Fruit fly (Drosophila melanogaster): ENCODE measurements around the gene vers.

The vers gene

dm6 chr3L:12108515-12108914 is 7.4 kb upstream of the vers start:
- no peak for TF ChIP-seq CG17801 (GFP tag; optimal IDR thresholded peaks at IDR 0.05; ENCODE audit: partially characterized antibody)

DNA sequence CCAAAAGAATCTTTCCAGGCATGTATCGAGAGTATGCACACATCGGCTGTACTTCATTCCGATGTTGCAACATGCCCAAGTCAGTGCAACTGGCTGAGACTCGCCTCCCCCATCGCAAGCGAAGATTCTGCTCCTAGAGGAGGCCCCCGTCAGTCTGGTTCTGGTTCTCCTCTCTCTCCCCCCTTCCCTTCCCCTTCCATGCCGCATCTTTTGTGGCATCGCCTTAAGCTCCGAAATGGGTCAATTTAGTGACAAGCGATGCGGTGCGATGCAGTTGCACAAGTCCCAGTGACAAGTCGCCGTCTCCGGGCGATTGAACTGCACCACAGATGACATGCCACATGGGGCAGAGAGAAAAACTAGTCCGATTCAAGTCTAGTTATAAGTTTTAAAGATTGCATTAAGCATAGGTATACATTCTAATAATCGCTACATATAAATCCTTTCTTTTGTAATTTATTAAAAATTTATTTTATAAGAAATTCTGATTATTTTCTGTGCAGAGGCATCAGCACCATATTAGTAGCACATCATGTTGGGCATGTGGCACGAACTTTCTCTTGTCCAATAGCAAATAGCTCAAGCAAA is 6.8 kb upstream of the vers start:
- no peak for TF ChIP-seq CG17801 (GFP tag; optimal IDR thresholded peaks at IDR 0.05; ENCODE audit: partially characterized antibody)

- TF ChIP-seq CG17801 (GFP tag; optimal IDR thresholded peaks at IDR 0.05; ENCODE audit: partially characterized antibody): peak; percentile 77
Measured at dm6 chr3L:12111081-12111958, 4.6 kb upstream of the vers start.

dm6 chr3L:12112967-12113366 is 2.9 kb upstream of the vers start:
- TF ChIP-seq CG17801 (GFP tag; optimal IDR thresholded peaks at IDR 0.05; ENCODE audit: partially characterized antibody): no peak

DNA sequence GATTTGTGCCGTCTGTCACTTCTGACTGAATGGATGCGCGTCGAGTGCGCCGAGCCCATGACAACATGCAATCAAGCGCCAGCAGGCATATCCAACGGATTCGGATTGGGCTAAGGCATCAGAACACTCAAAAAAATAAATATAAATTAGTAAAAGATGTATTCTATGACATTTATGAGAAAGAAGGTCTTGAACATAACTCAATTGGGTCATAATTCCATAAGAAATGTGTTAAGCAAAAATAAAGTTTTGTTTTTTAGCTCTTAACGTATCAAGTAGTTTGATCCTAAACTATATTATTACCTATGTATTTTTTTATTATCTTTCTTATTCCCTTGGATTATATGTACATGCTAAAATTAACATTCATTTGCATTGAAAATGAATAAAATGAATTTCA is 2.3 kb upstream of the vers start:
- no peak for TF ChIP-seq CG17801 (GFP tag; optimal IDR thresholded peaks at IDR 0.05; ENCODE audit: partially characterized antibody)

- TF ChIP-seq CG17801 (GFP tag; optimal IDR thresholded peaks at IDR 0.05; ENCODE audit: partially characterized antibody): no peak
Measured at dm6 chr3L:12114188-12114587, 1.7 kb upstream of the vers start.

- TF ChIP-seq CG17801 (GFP tag; optimal IDR thresholded peaks at IDR 0.05; ENCODE audit: partially characterized antibody): no peak
Measured at dm6 chr3L:12115103-12115502, 798 bp upstream of the vers start.

- TF ChIP-seq CG17801 (GFP tag; optimal IDR thresholded peaks at IDR 0.05; ENCODE audit: partially characterized antibody): peak; percentile 66
Measured at dm6 chr3L:12118156-12118555, 2.3 kb downstream of the vers start, which contains the start of gene ssp. Gene ssp, plus strand, starts transcription at chr3L:12118257.

- no peak for TF ChIP-seq CG17801 (GFP tag; optimal IDR thresholded peaks at IDR 0.05; ENCODE audit: partially characterized antibody)
Measured at dm6 chr3L:12118631-12119030, 2.7 kb downstream of the vers start.

DNA sequence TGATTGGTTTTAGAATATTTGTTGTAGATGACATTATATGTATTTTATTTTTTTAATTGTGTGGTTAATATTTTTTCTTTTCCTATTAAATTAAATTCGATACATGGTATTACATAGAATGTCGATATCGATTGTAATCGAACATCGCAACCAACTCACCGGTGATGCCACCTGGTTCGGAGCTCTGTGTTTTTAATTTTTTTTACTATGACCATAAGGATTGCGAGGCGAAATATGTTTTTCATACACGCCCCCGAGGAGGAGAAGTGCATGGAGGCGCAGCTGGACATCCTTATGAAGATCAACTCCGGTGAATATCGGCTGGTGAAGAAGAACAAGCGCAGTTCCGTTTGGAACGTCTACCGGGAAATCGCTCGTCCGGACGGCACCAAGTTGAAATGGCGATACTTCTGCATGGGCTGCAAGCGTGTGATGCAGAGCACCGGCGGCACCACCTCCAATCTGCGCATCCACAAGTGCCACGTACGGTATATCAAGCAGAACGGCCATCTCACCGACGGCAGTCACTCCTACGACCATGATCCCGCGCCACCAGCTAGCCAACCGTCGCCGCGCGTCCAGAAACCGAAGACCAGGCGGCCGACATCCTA is 4.1 kb downstream of the vers start, which contains the start of gene CG11560:
CG11560 (plus strand) TSS at position 145 of the 611 bp plus-strand sequence.
- TF ChIP-seq CG17801 (GFP tag; optimal IDR thresholded peaks at IDR 0.05; ENCODE audit: partially characterized antibody): peak; percentile 35

DNA sequence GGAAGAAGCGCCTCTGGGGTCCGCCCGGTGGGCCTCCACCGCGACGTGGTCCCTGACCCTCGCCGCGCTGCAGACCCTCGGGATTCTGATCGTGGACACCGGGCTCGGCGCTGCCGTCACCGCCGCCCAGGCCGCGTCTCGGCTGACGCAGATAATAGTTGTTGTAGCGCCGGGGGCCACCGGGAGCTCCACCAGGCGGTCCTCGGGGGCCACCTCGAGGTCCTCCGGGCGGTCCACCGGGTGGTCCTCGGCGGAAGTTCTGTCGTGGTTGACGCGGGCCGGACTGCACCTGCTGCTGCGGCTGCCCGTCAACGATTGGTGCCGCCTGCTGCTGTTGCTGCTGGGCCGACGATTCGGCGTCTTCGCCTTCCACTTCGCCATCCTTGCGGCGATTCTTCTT is 7.0 kb downstream of the vers start:
- no peak for TF ChIP-seq CG17801 (GFP tag; optimal IDR thresholded peaks at IDR 0.05; ENCODE audit: partially characterized antibody)

DNA sequence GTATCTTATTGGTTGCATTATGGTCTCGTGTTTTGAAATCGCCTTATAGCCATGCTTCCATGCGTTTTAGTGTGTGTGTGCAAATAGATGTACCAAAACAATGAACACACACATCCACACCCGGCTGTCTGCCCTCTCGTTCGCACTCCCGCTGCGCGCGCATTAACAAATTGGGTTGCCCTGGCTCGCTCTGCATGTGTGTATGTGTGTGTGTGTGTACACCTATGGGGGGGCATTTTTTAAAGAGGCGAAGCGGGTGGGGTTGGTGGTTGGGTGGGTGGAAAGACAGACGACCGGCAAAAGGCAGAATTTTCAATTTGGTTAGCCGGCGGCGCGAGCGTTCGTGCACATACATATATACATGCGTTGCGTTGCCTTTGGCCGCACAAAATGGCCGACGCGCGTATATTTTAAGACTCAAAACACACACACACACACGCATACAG is 8.3 kb downstream of the vers start:
- no peak for TF ChIP-seq CG17801 (GFP tag; optimal IDR thresholded peaks at IDR 0.05; ENCODE audit: partially characterized antibody)

DNA sequence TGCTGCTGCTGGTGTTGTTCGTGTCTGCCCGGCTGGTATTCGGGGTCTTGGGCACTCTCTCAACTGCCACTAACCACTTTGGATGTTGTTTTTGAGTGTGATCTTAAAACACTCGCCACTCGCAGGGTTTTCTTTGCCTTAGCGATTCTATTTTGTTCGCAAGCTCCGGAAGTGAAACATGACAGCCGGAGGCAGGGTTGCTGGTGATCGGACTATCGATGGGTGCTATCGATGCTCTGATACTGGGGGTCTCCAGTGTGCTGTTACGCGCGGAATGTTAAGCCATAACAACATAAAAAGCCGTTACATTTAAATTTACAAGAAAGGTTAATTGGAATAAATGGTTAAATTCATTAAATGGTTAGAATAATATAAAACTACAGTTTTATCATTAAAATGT is 9.1 kb downstream of the vers start, which contains the start of gene yps:
yps (minus strand) TSS at position 176 of the 400 bp plus-strand sequence.
- TF ChIP-seq CG17801 (GFP tag; optimal IDR thresholded peaks at IDR 0.05; ENCODE audit: partially characterized antibody): peak; percentile 96

- TF ChIP-seq CG17801 (GFP tag; optimal IDR thresholded peaks at IDR 0.05; ENCODE audit: partially characterized antibody): no peak
Measured at dm6 chr3L:12127294-12128029, 11.6 kb downstream of the vers start, which contains the start of the genes Ir68b and CG34241. Gene Ir68b, minus strand, starts transcription at chr3L:12127394. Gene CG34241, plus strand, starts transcription at chr3L:12127979.

DNA sequence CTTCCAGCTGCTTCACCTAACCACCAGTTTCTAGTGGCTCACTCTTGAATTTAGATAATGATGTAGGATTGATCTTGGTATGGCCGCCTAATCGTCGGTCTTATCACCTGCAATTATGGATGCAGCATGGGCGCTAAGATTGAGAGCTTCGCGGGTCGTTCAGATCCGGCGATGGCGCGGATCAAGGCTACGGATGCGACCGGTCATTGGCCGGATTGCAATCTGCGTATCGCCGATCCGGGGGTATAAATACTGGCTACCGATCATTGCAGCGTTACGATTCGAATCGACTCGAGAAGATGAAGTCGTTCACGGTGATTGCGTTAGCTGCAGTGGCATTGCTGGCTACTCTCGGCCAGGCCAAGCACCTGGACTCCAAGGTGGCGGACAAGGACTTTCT is 13.2 kb downstream of the vers start, which contains the start of gene Lsp2:
Lsp2 (plus strand) TSS at position 283 of the 400 bp plus-strand sequence.
- no peak for TF ChIP-seq CG17801 (GFP tag; optimal IDR thresholded peaks at IDR 0.05; ENCODE audit: partially characterized antibody)

All from ovary, adult (tissue).